Fruit fly (Drosophila melanogaster): Measurements from ENCODE around the gene CG31673.

The CG31673 gene

DNA sequence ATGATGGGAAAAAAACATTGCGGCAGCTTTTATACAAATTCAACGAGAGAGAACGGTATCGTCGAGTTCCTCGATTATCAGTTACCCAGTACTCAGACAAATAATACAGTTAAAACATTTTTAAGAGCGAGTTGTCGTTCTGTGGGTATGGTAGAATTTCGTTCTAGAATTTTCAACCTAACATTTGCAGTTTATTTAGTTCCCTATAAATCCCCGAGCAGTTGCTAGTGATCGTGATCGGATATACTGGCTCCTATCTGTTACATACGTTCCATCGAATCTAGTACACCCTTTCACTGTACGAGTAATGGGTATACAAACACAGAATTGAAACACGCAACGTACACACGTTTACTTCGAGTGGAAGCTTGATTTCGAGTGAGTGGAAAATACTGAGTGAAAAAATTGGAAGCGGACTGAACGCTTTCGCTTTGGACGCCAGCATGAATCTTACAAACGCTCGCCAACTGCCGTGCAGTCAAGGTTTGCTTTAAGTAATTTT lies 35.4 kb downstream of the CG31673 start, which contains the start of gene CG9338 (continued):
- peak; percentile 85 to 86 for TF ChIP-seq dpn (GFP tag; optimal IDR thresholded peaks at IDR 0.05)
- TF ChIP-seq Fer3 (tag; optimal IDR thresholded peaks at IDR 0.05) = peak; percentile 91
- TF ChIP-seq CTCF (GFP tag; optimal IDR thresholded peaks at IDR 0.05) = peak; percentile 54
- TF ChIP-seq Deaf1 (tag; optimal IDR thresholded peaks at IDR 0.05) = peak; percentile 66
- peak; percentile 60 for TF ChIP-seq pros (GFP tag; optimal IDR thresholded peaks at IDR 0.05)
- peak; percentile 86 for TF ChIP-seq CG7556 (GFP tag; optimal IDR thresholded peaks at IDR 0.05)
- peak; percentile 84 for TF ChIP-seq CG11504 (tag; optimal IDR thresholded peaks at IDR 0.05)
- TF ChIP-seq CG5180 (GFP tag; optimal IDR thresholded peaks at IDR 0.05) = peak; percentile 88
- peak; percentile 84 for TF ChIP-seq grau (tag; optimal IDR thresholded peaks at IDR 0.05)
- TF ChIP-seq sens (GFP tag) = peak; percentile 96
- TF ChIP-seq chm (GFP tag; IDR thresholded peaks at IDR 0.05) = peak; percentile 67
- peak; percentile 80 for TF ChIP-seq her (GFP tag; optimal IDR thresholded peaks at IDR 0.05)
- peak; percentile 34; the same call in 1 of the 2 replicates for TF ChIP-seq dati (GFP tag; IDR thresholded peaks at IDR 0.05)
- TF ChIP-seq CG14050 (GFP tag; IDR thresholded peaks at IDR 0.05) = peak; percentile 60
- TF ChIP-seq Mrtf (GFP tag; IDR thresholded peaks at IDR 0.05) = peak; percentile 62; the same call in 2 of the 3 replicates
- TF ChIP-seq Hmx (GFP tag; optimal IDR thresholded peaks at IDR 0.05) = peak; percentile 60
- peak; percentile 91 for TF ChIP-seq E2f1 (GFP tag; IDR thresholded peaks at IDR 0.05)
- peak; percentile 89 for TF ChIP-seq CG6854 (GFP tag; optimal IDR thresholded peaks at IDR 0.05)
- TF ChIP-seq stwl (tag; optimal IDR thresholded peaks at IDR 0.05) = no peak
- peak; percentile 86 for TF ChIP-seq gro (GFP tag; optimal IDR thresholded peaks at IDR 0.05)
- TF ChIP-seq gsb-n (tag; optimal IDR thresholded peaks at IDR 0.05) = peak; percentile 43
- peak; percentile 74 for TF ChIP-seq slp2 (GFP tag; optimal IDR thresholded peaks at IDR 0.05)
- TF ChIP-seq CG12769 (tag; optimal IDR thresholded peaks at IDR 0.05) = peak; percentile 76
- TF ChIP-seq CG15514 (GFP tag; optimal IDR thresholded peaks at IDR 0.05) = peak; percentile 86
- 0 out of 4 replicates have a peak, but pooled peaks have one; percentile 70 for TF ChIP-seq chinmo (GFP tag; IDR thresholded peaks at IDR 0.05; ENCODE audit: partially characterized antibody)
- peak; percentile 89 for TF ChIP-seq vvl (GFP tag; IDR thresholded peaks at IDR 0.05)
- peak; percentile 70 for TF ChIP-seq CG7928 (GFP tag; optimal IDR thresholded peaks at IDR 0.05)
- TF ChIP-seq ftz-f1 (GFP tag; optimal IDR thresholded peaks at IDR 0.05) = peak; percentile 42
- TF ChIP-seq NK7.1 (GFP tag; optimal IDR thresholded peaks at IDR 0.05) = peak; percentile 76
- no peak for TF ChIP-seq gcm2 (GFP tag; optimal IDR thresholded peaks at IDR 0.05)
- TF ChIP-seq HLH4C (GFP tag; IDR thresholded peaks at IDR 0.05; ENCODE audit: partially characterized antibody) = peak; percentile 73
- peak; percentile 93 for TF ChIP-seq CG6765 (GFP tag; optimal IDR thresholded peaks at IDR 0.05)
- TF ChIP-seq CG10267 (tag; optimal IDR thresholded peaks at IDR 0.05) = peak; percentile 84
- TF ChIP-seq sc (optimal IDR thresholded peaks at IDR 0.05) = no peak
- peak; percentile 22 for TF ChIP-seq sc (GFP tag; optimal IDR thresholded peaks at IDR 0.05)
- no peak for TF ChIP-seq CG12391 (tag; optimal IDR thresholded peaks at IDR 0.05)
- peak; percentile 69 for TF ChIP-seq CG4820 (GFP tag; optimal IDR thresholded peaks at IDR 0.05)
- TF ChIP-seq tgo (GFP tag; IDR thresholded peaks at IDR 0.05) = peak; percentile 81
- peak; percentile 61 for TF ChIP-seq CG4360 (GFP tag; IDR thresholded peaks at IDR 0.05)
- TF ChIP-seq Oaz (GFP tag; IDR thresholded peaks at IDR 0.05) = no peak; the same call in 1 of the 2 replicates
- TF ChIP-seq CoRest (tag; optimal IDR thresholded peaks at IDR 0.05) = peak; percentile 83
- peak; percentile 92 for TF ChIP-seq CG34376 (GFP tag; optimal IDR thresholded peaks at IDR 0.05)
- TF ChIP-seq zfh2 (GFP tag; optimal IDR thresholded peaks at IDR 0.05) = peak; percentile 84
- peak; percentile 87 for TF ChIP-seq mirr (GFP tag; optimal IDR thresholded peaks at IDR 0.05)
- TF ChIP-seq CG13424 (tag; optimal IDR thresholded peaks at IDR 0.05) = peak; percentile 80
- TF ChIP-seq CG17186 (GFP tag; optimal IDR thresholded peaks at IDR 0.05) = peak; percentile 62
- TF ChIP-seq mld (GFP tag; IDR thresholded peaks at IDR 0.05; ENCODE audit: partially characterized antibody) = no peak
- TF ChIP-seq CG13894 (tag; optimal IDR thresholded peaks at IDR 0.05) = peak; percentile 90
- TF ChIP-seq kni (GFP tag; optimal IDR thresholded peaks at IDR 0.05) = peak; percentile 88
- peak; percentile 47; the same call in 1 of the 2 replicates for TF ChIP-seq dan (GFP tag; IDR thresholded peaks at IDR 0.05)
- TF ChIP-seq gce (GFP tag; IDR thresholded peaks at IDR 0.05) = peak; percentile 72; the same call in 2 of the 3 replicates

Data from whole organism, embryonic.